Worm (Caenorhabditis elegans): ENCODE results near the gene F53B2.8.

ce11 chrIV:12531047-12531446 is 3.9 kb upstream of the F53B2.8 start, which contains the start of gene F53B2.5:
- TF ChIP-seq tab-1 (GFP tag; IDR thresholded peaks at IDR 0.05) (no peak), T22C8.4 (GFP tag; IDR thresholded peaks at IDR 0.05) (no peak)

Measured in whole organism, midembryonic.